Fruit fly (Drosophila melanogaster) whole organism, prepupa: ENCODE results near the gene Coq2.

ENCODE experiments used
- CG11294 ChIP-seq: fragments of 200-800 bp; sonication (Bioruptor generic); IDR thresholded peaks from 2 replicates; pipeline ENCODE4 v1.3.6; 2022; ENCODE audit warnings: missing biosample characterization, missing genetic modification characterization
- CG11902 ChIP-seq: fragments of 200-800 bp; sonication (Bioruptor generic); optimal IDR thresholded peaks from 3 replicates; lab custom pipeline; 2016; ENCODE audit warnings: missing biosample characterization, missing genetic modification characterization
- CG15336 ChIP-seq: fragments of 200-800 bp; sonication (Bioruptor generic); IDR thresholded peaks from 2 replicates; pipeline ENCODE4 v1.3.6; 2022; ENCODE audit warnings: missing biosample characterization, missing genetic modification characterization
- CG34406 ChIP-seq: fragments of 200-800 bp; sonication (Bioruptor generic); optimal IDR thresholded peaks from 3 replicates; lab custom pipeline; 2016; ENCODE audit warnings: missing biosample characterization, missing genetic modification characterization
- CG6792 ChIP-seq: fragments of 200-800 bp; sonication (Bioruptor generic); optimal IDR thresholded peaks from 3 replicates; lab custom pipeline; 2016; ENCODE audit warnings: missing biosample characterization, missing genetic modification characterization
- CG7368 ChIP-seq: fragments of 200-800 bp; sonication (Bioruptor generic); optimal IDR thresholded peaks from 3 replicates; lab custom pipeline; 2016; ENCODE audit warnings: missing biosample characterization, missing genetic modification characterization
- CG8119 ChIP-seq: fragments of 200-800 bp; sonication (Bioruptor generic); IDR thresholded peaks from 3 replicates; pipeline ENCODE4 v1.3.6; 2022; ENCODE audit warnings: missing biosample characterization, missing genetic modification characterization
- Ets21C ChIP-seq: fragments of 200-800 bp; sonication (Bioruptor generic); optimal IDR thresholded peaks from 3 replicates; lab custom pipeline; 2016; ENCODE audit warnings: missing biosample characterization, missing genetic modification characterization
- Lpt ChIP-seq: fragments of 200-800 bp; sonication (Bioruptor generic); optimal IDR thresholded peaks from 3 replicates; lab custom pipeline; 2016; ENCODE audit warnings: missing biosample characterization, missing genetic modification characterization
- eg ChIP-seq: fragments of 200-800 bp; sonication (Bioruptor generic); IDR thresholded peaks from 3 replicates; pipeline ENCODE4 v1.3.6; 2022; ENCODE audit warnings: missing biosample characterization, missing genetic modification characterization

DNA sequence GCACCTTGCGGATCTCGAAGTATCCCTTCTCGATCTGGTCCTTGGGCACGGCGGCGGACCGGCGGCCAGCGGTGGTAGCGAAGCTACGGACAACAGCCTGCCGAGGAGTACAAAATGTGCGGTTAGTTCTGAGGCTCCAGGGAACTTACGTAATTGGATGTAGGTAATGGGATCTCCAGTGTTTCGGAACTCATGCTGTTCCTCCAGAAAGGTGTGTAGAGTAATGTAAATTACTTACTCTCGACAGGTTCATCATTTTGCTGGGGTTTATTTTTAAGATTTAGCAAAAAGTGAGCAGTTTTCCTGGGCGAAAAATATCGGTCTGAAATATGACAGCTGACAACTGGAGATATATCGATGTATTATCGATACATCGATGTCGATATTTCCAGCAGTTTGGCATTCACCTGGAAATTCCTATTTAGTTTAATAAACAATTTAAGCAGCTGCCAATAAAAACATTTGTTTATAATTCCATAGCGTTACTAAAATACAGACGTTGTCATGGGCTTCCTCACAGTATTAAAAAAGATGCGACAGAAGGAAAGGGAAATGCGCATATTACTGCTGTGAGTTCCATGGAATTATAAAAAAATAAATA is 24.4 kb upstream of the Coq2 start, which contains the start of the genes COX7A and Arl2:
- TF ChIP-seq Ets21C (GFP tag; lab: Kevin White, UChicago) (no peak), CG8119 (no peak), CG6792 (GFP tag; lab: Kevin White, UChicago) (no peak), eg (GFP tag; lab: Robert Waterston, UW) (no peak), Lpt (GFP tag; lab: Kevin White, UChicago) (no peak), CG15336 (GFP tag; lab: Robert Waterston, UW) (no peak), CG11294 (no peak), CG11902 (GFP tag; lab: Kevin White, UChicago) (no peak), CG34406 (GFP tag; lab: Kevin White, UChicago) (no peak), CG7368 (GFP tag; lab: Kevin White, UChicago) (no peak)
